Worm (Caenorhabditis elegans) whole organism, midembryonic: ENCODE results near the gene hpl-1.

Experiments
- T22C8.4 ChIP-seq: fragments of 200-800 bp; sonication (Bioruptor generic); IDR thresholded peaks from 2 replicates; pipeline ENCODE4 v1.3.6; 2022; ENCODE audit warnings: missing genetic modification characterization, missing compliant biosample characterization
- cog-1 ChIP-seq: sonication (generic microtip); optimal IDR thresholded peaks from 2 replicates; lab custom pipeline; 2016; ENCODE audit warnings: missing genetic modification characterization, missing compliant biosample characterization
- flt-1 ChIP-seq: fragments of 200-800 bp; sonication (Bioruptor generic); IDR thresholded peaks from 2 replicates; pipeline ENCODE4 v1.3.6; 2022; ENCODE audit warnings: missing genetic modification characterization, missing compliant biosample characterization
- klf-2 ChIP-seq: fragments of 200-800 bp; sonication (Bioruptor generic); conservative IDR thresholded peaks from 2 replicates; pipeline ENCODE4 v1.3.6; 2022; ENCODE audit warnings: missing genetic modification reagents, missing genetic modification characterization, missing compliant biosample characterization
- med-1 ChIP-seq: sonication (generic microtip); optimal IDR thresholded peaks from 2 replicates; lab custom pipeline; 2017; ENCODE audit warnings: missing genetic modification characterization, mild to moderate bottlenecking, missing compliant biosample characterization, antibody characterized with exemption, missing genetic modification reagents; ENCODE audit not compliant: insufficient read depth
- ref-1 ChIP-seq: fragments of 200-800 bp; sonication (Bioruptor generic); conservative IDR thresholded peaks from 2 replicates; pipeline ENCODE4 v1.3.6; 2022; ENCODE audit warnings: missing genetic modification reagents, missing genetic modification characterization, missing compliant biosample characterization
- tab-1 ChIP-seq: fragments of 200-800 bp; sonication (Bioruptor generic); IDR thresholded peaks from 2 replicates; pipeline ENCODE4 v1.3.6; 2022; ENCODE audit warnings: missing genetic modification characterization, missing compliant biosample characterization
- ztf-23 ChIP-seq: fragments of 200-800 bp; sonication (Bioruptor generic); IDR thresholded peaks from 2 replicates; pipeline ENCODE4 v1.3.6; 2022; ENCODE audit warnings: missing genetic modification reagents, missing genetic modification characterization, missing compliant biosample characterization
- ztf-29 ChIP-seq: fragments of 200-800 bp; sonication (Bioruptor generic); IDR thresholded peaks from 2 replicates; pipeline ENCODE4 v1.3.6; 2022; ENCODE audit warnings: missing genetic modification reagents, missing genetic modification characterization, missing compliant biosample characterization

The hpl-1 gene

DNA sequence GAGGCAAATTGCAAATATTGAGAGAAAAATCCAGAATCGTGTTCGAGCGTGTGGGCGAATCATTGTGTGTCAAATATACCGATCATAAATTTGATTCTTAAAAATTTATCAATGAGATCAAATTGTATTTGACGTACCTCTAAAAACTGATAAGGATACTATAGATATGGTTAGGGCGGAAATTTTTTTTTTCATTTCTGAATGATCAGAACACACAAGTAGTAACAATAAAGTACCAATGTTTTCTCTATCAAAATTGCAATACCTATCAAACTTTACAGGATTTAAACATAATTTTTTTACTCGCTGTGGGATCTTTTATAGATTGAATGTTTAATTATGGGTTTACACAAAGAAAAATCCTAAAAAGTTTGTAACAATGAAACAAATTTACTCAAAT is 12.9 kb upstream of the hpl-1 start, which contains the start of gene bgnt-1.5:
Gene bgnt-1.5 (minus strand): TSS at position 101 of the 400 bp plus-strand sequence.
- no peak for TF ChIP-seq cog-1 (tag; lab: Kevin White, UChicago)
- TF ChIP-seq flt-1 (GFP tag; lab: Robert Waterston, UW) = no peak
- TF ChIP-seq med-1 = no peak
- TF ChIP-seq T22C8.4 (GFP tag; lab: Robert Waterston, UW) = no peak

DNA sequence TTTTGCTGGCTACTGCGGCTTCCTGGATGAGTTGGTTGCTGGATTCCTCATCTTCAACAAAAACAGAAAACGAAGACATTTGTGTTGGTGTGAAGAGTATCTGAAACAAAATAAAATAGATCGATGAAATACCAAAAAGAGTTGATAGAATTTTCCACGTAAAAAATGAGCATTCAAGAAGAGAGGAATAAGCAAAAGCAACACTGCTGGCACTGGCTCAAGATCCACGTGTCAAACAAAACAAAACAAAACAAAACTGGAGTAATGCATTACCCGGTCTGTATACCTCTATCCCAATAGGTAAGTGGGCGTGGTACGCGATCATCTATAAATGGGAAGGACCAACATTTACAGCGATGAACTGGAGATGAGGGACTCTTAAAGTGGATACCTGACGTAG is 10.3 kb upstream of the hpl-1 start, which contains the start of gene K08H2.2:
Gene K08H2.2 (minus strand): TSS at position 101 of the 400 bp plus-strand sequence.
- TF ChIP-seq tab-1 (GFP tag; lab: Robert Waterston, UW) = no peak
- TF ChIP-seq flt-1 (GFP tag; lab: Robert Waterston, UW) = no peak
- no peak for TF ChIP-seq med-1
- TF ChIP-seq ref-1 (GFP tag; lab: Robert Waterston, UW) = no peak
- TF ChIP-seq klf-2 (GFP tag; lab: Robert Waterston, UW) = no peak
- no peak for TF ChIP-seq cog-1 (tag; lab: Kevin White, UChicago)
- no peak for TF ChIP-seq T22C8.4 (GFP tag; lab: Robert Waterston, UW)
- no peak for TF ChIP-seq ztf-29
- no peak for TF ChIP-seq ztf-23 (GFP tag; lab: Robert Waterston, UW)

DNA sequence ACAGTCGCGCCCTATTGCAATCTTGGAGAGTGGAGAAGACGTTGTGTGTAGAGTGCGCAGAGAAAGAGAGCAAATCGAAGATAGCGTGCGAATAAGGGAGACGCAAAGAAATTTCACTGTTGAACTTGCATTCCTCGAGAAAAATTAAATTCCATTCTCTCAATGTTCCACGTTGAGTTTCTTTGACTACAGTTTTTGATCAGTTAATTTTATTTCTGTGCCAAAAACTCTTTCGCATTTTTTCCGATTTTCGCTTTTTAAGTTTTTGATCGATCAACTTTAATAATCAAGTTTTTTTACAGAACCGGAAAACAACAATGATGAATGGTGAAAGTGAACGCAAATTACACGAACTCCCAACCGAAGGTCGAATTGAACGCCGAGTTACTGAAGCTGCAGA is 8.1 kb upstream of the hpl-1 start, which contains the start of gene K08H2.3:
Gene K08H2.3 (plus strand): TSS at position 301 of the 400 bp plus-strand sequence.
- TF ChIP-seq klf-2 (GFP tag; lab: Robert Waterston, UW) (no peak), cog-1 (tag; lab: Kevin White, UChicago) (no peak), ztf-29 (no peak), T22C8.4 (GFP tag; lab: Robert Waterston, UW) (no peak), med-1 (no peak), ref-1 (GFP tag; lab: Robert Waterston, UW) (no peak)

- TF ChIP-seq med-1 = no peak
- TF ChIP-seq klf-2 (GFP tag; lab: Robert Waterston, UW) = no peak
- TF ChIP-seq flt-1 (GFP tag; lab: Robert Waterston, UW) = no peak
- TF ChIP-seq cog-1 (tag; lab: Kevin White, UChicago) = no peak
- TF ChIP-seq ref-1 (GFP tag; lab: Robert Waterston, UW) = no peak
- TF ChIP-seq ztf-29 = no peak
- no peak for TF ChIP-seq ztf-23 (GFP tag; lab: Robert Waterston, UW)
- TF ChIP-seq T22C8.4 (GFP tag; lab: Robert Waterston, UW) = no peak
- no peak for TF ChIP-seq tab-1 (GFP tag; lab: Robert Waterston, UW)
These were observed 7.0 kb upstream of the hpl-1 start, which contains the start of gene K08H2.4 for ce11 chrX:13238197-13238596. K08H2.4 (plus strand) TSS chrX:13238497.

- TF ChIP-seq cog-1 (tag; lab: Kevin White, UChicago) (no peak), tab-1 (GFP tag; lab: Robert Waterston, UW) (no peak), ref-1 (GFP tag; lab: Robert Waterston, UW) (no peak), flt-1 (GFP tag; lab: Robert Waterston, UW) (no peak), T22C8.4 (GFP tag; lab: Robert Waterston, UW) (no peak)
These were observed 3.0 kb upstream of the hpl-1 start, which contains the start of gene K08H2.5 for ce11 chrX:13242231-13242630. K08H2.5 (minus strand) TSS chrX:13242331.

- TF ChIP-seq cog-1 (tag; lab: Kevin White, UChicago) (no peak), med-1 (no peak), flt-1 (GFP tag; lab: Robert Waterston, UW) (no peak), ztf-29 (no peak), T22C8.4 (GFP tag; lab: Robert Waterston, UW) (no peak), ztf-23 (GFP tag; lab: Robert Waterston, UW) (no peak), ref-1 (GFP tag; lab: Robert Waterston, UW) (no peak), tab-1 (GFP tag; lab: Robert Waterston, UW) (no peak), klf-2 (GFP tag; lab: Robert Waterston, UW) (no peak)
These were observed 1.6 kb downstream of the hpl-1 start for ce11 chrX:13246668-13247358.

DNA sequence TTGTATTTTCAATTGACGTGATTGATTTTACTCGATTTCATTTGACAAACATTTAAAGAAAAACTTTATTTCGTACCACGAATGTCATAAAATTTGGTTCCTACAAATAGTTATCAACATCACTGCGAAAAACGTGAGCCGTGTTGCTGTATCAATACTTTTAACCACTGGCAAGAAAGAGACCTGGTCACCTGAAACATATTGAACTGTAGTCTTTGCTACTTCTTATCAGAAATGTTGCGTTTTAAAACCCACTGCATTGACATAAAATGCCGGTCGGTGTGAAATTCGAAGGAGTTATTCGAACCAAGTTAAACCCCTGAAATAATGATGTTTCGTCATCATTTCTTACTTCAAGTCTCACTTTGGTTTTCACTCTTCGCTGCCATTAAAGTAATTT is 2.4 kb downstream of the hpl-1 start:
- TF ChIP-seq klf-2 (GFP tag; lab: Robert Waterston, UW) (no peak), ztf-29 (no peak), tab-1 (GFP tag; lab: Robert Waterston, UW) (no peak), med-1 (no peak)

- TF ChIP-seq med-1 (no peak), cog-1 (tag; lab: Kevin White, UChicago) (no peak), T22C8.4 (GFP tag; lab: Robert Waterston, UW) (no peak), ztf-23 (GFP tag; lab: Robert Waterston, UW) (no peak), klf-2 (GFP tag; lab: Robert Waterston, UW) (no peak), ref-1 (GFP tag; lab: Robert Waterston, UW) (no peak)
These were observed 3.1 kb downstream of the hpl-1 start, which contains the start of gene K08H2.7 for ce11 chrX:13248265-13248664. K08H2.7 (minus strand) TSS chrX:13248437.

DNA sequence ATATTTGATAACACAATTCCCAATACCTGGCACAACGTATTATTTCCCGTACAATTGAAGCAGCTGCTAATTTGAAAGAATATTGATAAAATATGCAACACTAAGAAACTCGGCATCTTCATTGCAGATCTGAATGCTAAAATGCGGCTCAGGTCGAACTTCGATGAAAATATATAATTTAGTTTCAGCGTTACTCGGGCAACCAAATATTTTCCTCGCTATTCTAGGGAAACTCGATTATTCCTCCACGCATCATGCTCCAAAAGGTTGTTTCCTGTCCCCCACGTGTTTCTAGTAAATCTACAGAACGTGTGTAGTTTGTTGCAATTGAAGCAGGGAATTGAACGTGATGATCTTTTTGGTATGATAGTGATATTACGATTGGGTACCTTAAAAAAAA is 3.9 kb downstream of the hpl-1 start:
- no peak for TF ChIP-seq med-1
- TF ChIP-seq T22C8.4 (GFP tag; lab: Robert Waterston, UW) = no peak
- no peak for TF ChIP-seq klf-2 (GFP tag; lab: Robert Waterston, UW)
- no peak for TF ChIP-seq ref-1 (GFP tag; lab: Robert Waterston, UW)
- no peak for TF ChIP-seq flt-1 (GFP tag; lab: Robert Waterston, UW)
- no peak for TF ChIP-seq cog-1 (tag; lab: Kevin White, UChicago)
- no peak for TF ChIP-seq ztf-29
- no peak for TF ChIP-seq tab-1 (GFP tag; lab: Robert Waterston, UW)
- TF ChIP-seq ztf-23 (GFP tag; lab: Robert Waterston, UW) = no peak

DNA sequence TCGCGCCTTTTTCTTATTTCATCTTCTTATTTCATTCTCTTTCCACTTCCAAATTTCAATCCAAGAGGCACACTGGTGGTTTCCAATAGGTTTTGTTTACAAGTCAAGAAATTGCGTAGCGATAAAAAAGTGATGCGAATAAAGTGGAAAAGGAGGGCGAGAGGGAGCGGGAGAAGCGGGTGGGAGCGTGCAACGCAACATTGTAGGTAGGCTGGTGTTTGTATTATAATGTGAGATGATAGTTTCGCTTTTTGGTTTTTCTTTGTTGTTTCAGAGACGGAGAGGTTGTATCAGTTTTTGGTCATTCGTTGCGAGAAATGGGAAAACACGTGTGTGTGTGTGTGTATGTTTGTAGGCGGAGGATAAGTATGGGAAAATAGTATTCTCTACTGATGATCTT is 5.0 kb downstream of the hpl-1 start:
- TF ChIP-seq cog-1 (tag; lab: Kevin White, UChicago) (no peak), flt-1 (GFP tag; lab: Robert Waterston, UW) (no peak)
